Worm (Caenorhabditis elegans): Measurements from ENCODE around the gene Y39A1A.22.

Gene Y39A1A.22

DNA sequence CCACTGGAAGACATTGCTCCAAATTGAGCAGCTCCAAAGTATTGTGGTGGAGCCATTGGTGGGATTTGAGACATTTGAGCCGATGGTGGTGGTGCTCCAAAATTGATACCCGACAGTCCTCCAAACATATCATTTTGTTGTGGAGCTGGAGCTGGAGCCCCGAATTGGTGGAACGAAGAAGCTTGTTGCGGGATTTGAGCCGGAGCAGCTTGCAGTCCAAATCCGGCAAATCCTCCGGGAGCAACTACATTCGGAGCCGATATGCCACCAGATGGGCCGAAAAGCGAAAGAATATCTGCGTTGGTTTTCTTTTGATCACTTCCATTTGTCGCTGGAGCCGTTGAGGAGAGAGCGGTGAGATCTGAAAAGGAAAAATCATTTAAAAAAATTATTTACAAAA is 31.3 kb upstream of the Y39A1A.22 start:
- TF ChIP-seq pha-4 (tag; optimal IDR thresholded peaks at IDR 0.05) (no peak), fkh-10 (GFP tag; optimal IDR thresholded peaks at IDR 0.05) (no peak), skn-1 (tag; optimal IDR thresholded peaks at IDR 0.05) (no peak), nhr-11 (tag; optimal IDR thresholded peaks at IDR 0.05) (no peak), lin-39 (tag; optimal IDR thresholded peaks at IDR 0.05) (no peak), nhr-76 (tag; optimal IDR thresholded peaks at IDR 0.05) (no peak), mdl-1 (tag; optimal IDR thresholded peaks at IDR 0.05) (no peak), nhr-23 (tag; optimal IDR thresholded peaks at IDR 0.05) (no peak), unc-39 (tag; optimal IDR thresholded peaks at IDR 0.05) (no peak)

DNA sequence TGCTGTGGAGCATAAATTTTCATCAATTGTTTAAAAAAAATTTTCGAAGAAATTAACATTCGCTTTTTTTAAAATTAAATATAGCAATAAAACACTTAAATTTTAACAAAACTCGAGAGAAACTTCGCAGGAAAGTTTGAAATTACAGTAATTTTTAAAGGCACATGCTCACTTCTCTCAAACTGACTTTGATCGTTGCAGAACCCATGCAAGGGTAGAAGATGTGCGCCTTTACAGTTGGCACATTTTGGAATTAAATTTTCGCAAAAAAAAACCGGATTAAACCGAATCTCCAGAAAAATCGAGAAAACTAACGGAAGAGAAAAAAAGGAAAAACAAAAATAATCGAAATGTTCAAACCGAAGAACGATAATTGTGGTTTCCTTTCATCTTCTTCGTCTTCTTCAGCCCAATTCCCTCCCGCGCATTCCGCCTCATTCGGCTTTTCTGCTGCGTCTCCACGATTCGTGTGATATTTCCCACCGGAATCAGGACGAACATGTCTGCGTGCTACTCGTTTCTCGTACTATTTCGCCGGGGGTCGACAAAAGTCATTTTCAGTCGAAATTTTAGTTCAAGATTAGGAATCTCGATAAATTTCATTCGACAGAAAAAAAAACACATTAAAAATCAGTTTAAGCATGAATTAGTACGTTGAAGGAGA is 29.6 kb upstream of the Y39A1A.22 start:
- no peak for TF ChIP-seq jun-1 (tag; optimal IDR thresholded peaks at IDR 0.05)
- peak; percentile 45 for TF ChIP-seq nhr-25 (tag; optimal IDR thresholded peaks at IDR 0.05)
- TF ChIP-seq nhr-43 (tag; optimal IDR thresholded peaks at IDR 0.05; ENCODE audit: poor library complexity, severe bottlenecking) = peak; percentile 30
- TF ChIP-seq ztf-11 (tag; optimal IDR thresholded peaks at IDR 0.05) = no peak
- no peak for TF ChIP-seq egl-5 (tag; optimal IDR thresholded peaks at IDR 0.05)
- TF ChIP-seq nhr-23 (tag; optimal IDR thresholded peaks at IDR 0.05) = peak; percentile 67
- TF ChIP-seq pqm-1 (tag; optimal IDR thresholded peaks at IDR 0.05) = no peak
- no peak for TF ChIP-seq fkh-2 (tag; optimal IDR thresholded peaks at IDR 0.05)
- no peak for TF ChIP-seq lin-15B (tag; optimal IDR thresholded peaks at IDR 0.05)
- no peak for TF ChIP-seq nhr-237 (tag; optimal IDR thresholded peaks at IDR 0.05)
- TF ChIP-seq sea-2 (GFP tag; optimal IDR thresholded peaks at IDR 0.05) = no peak
- TF ChIP-seq ztf-4 (tag; optimal IDR thresholded peaks at IDR 0.05) = no peak
- no peak for TF ChIP-seq zag-1 (tag; optimal IDR thresholded peaks at IDR 0.05)
- TF ChIP-seq aly-2 (tag; optimal IDR thresholded peaks at IDR 0.05) = no peak
- no peak for TF ChIP-seq nhr-11 (tag; optimal IDR thresholded peaks at IDR 0.05)
- peak; percentile 8 for TF ChIP-seq ama-1 (optimal IDR thresholded peaks at IDR 0.05)
- TF ChIP-seq elt-2 (tag; optimal IDR thresholded peaks at IDR 0.05) = no peak
- TF ChIP-seq hmg-11 (tag; optimal IDR thresholded peaks at IDR 0.05) = peak; percentile 23
- TF ChIP-seq elt-3 (tag; optimal IDR thresholded peaks at IDR 0.05) = no peak

ce11 chrIII:10734511-10735233 is 27.8 kb upstream of the Y39A1A.22 start:
- TF ChIP-seq ztf-4 (tag; optimal IDR thresholded peaks at IDR 0.05) = no peak
- peak; percentile 94 for TF ChIP-seq pha-4 (tag; optimal IDR thresholded peaks at IDR 0.05)
- peak; percentile 89 for TF ChIP-seq nfya-1 (tag; optimal IDR thresholded peaks at IDR 0.05; ENCODE audit: insufficient read depth)

DNA sequence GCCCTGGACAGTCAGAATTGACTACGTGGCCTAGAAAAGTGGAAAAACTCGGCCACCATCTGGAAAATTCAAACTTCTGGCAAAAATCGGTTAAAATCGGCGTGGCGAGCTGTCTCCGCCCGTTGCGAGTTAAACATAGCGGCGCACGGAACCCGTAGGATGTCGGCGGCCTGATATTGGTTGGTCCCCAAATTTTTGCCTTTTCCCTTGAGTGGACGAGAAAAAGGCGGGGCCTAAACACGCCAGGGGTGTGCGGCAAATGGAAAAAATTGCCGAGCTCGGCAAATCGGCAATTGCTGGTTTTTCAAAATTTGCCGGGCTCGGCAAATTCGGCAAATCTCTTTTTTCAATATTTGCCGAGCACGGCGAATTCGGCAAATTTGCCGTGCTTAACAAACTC is 26.5 kb upstream of the Y39A1A.22 start:
- TF ChIP-seq tbx-2 (tag; optimal IDR thresholded peaks at IDR 0.05) = no peak
- TF ChIP-seq pqm-1 (tag; optimal IDR thresholded peaks at IDR 0.05) = no peak
- no peak for TF ChIP-seq nfya-1 (tag; optimal IDR thresholded peaks at IDR 0.05; ENCODE audit: insufficient read depth)
- TF ChIP-seq unc-62 (GFP tag; optimal IDR thresholded peaks at IDR 0.05) = no peak

- TF ChIP-seq ceh-82 (tag; optimal IDR thresholded peaks at IDR 0.05) = no peak
- peak; percentile 21 for TF ChIP-seq pha-4 (tag; optimal IDR thresholded peaks at IDR 0.05)
These were observed 23.7 kb upstream of the Y39A1A.22 start, which contains the start of gene tat-3 for ce11 chrIII:10730510-10730909. tat-3 (minus strand) TSS chrIII:10730705.

- no peak for TF ChIP-seq R02D3.7 (tag; optimal IDR thresholded peaks at IDR 0.05)
- TF ChIP-seq elt-1 (tag; optimal IDR thresholded peaks at IDR 0.05) = no peak
- no peak for TF ChIP-seq nhr-25 (tag; optimal IDR thresholded peaks at IDR 0.05)
- TF ChIP-seq fkh-2 (tag; optimal IDR thresholded peaks at IDR 0.05) = no peak
- TF ChIP-seq tbx-2 (tag; optimal IDR thresholded peaks at IDR 0.05) = no peak
- TF ChIP-seq fkh-10 (GFP tag; optimal IDR thresholded peaks at IDR 0.05) = no peak
- TF ChIP-seq aly-2 (tag; optimal IDR thresholded peaks at IDR 0.05) = no peak
- no peak for TF ChIP-seq lin-15B (tag; optimal IDR thresholded peaks at IDR 0.05)
- no peak for TF ChIP-seq ceh-82 (tag; optimal IDR thresholded peaks at IDR 0.05)
- TF ChIP-seq ama-1 (optimal IDR thresholded peaks at IDR 0.05) = no peak
These were observed 14.2 kb upstream of the Y39A1A.22 start for ce11 chrIII:10721056-10721455.
